Worm (Caenorhabditis elegans) whole organism, young adult: ENCODE measurements around the gene nac-3.
A peak's percentile ranks its signal among the peaks of the same experiment; 100 is the strongest.

Source experiments
- B0019.2 ChIP-seq: fragments of 200-800 bp; sonication (Bioruptor generic); conservative IDR thresholded peaks from 2 replicates; pipeline ENCODE4 v1.3.6; 2022; ENCODE audit warnings: missing genetic modification reagents, missing genetic modification characterization, missing compliant biosample characterization
- B0035.1 ChIP-seq: sonication (generic microtip); optimal IDR thresholded peaks from 2 replicates; lab custom pipeline; 2016; ENCODE audit warnings: missing genetic modification characterization, mild to moderate bottlenecking, missing compliant biosample characterization, missing genotype, missing genetic modification reagents
- B0336.3 ChIP-seq: fragments of 200-800 bp; sonication (Bioruptor generic); IDR thresholded peaks from 2 replicates; pipeline ENCODE4 v1.3.6; 2022; ENCODE audit warnings: missing genetic modification characterization, missing compliant biosample characterization
- C17E4.6 ChIP-seq: fragments of 200-800 bp; sonication (Bioruptor generic); IDR thresholded peaks from 2 replicates; pipeline ENCODE4 v1.3.6; 2022; ENCODE audit warnings: missing genetic modification reagents, missing genetic modification characterization, missing compliant biosample characterization
- D2030.7 ChIP-seq: fragments of 200-800 bp; sonication (Bioruptor generic); IDR thresholded peaks from 2 replicates; pipeline ENCODE4 v1.3.6; 2022; ENCODE audit warnings: missing genetic modification reagents, missing genetic modification characterization, missing compliant biosample characterization
- F33H1.4 ChIP-seq: fragments of 200-800 bp; sonication (Bioruptor generic); IDR thresholded peaks from 2 replicates; pipeline ENCODE4 v1.3.6; 2022; ENCODE audit warnings: missing genetic modification reagents, missing genetic modification characterization, missing compliant biosample characterization
- F49E8.2 ChIP-seq: sonication (generic microtip); optimal IDR thresholded peaks from 3 replicates; lab custom pipeline; 2017; ENCODE audit warnings: missing genetic modification characterization, mild to moderate bottlenecking, missing compliant biosample characterization, antibody characterized with exemption, moderate library complexity; ENCODE audit not compliant: insufficient read depth
- F55B11.4 ChIP-seq: sonication (generic microtip); optimal IDR thresholded peaks from 2 replicates; lab custom pipeline; 2016; ENCODE audit warnings: missing compliant biosample characterization, missing genetic modification characterization, borderline replicate concordance; ENCODE audit not compliant: insufficient read depth
- K12H6.12 ChIP-seq: fragments of 200-800 bp; sonication (Bioruptor generic); optimal IDR thresholded peaks from 2 replicates; lab custom pipeline; 2018; ENCODE audit warnings: mild to moderate bottlenecking, missing genetic modification characterization, missing compliant biosample characterization
- Y53F4B.3 ChIP-seq: fragments of 200-800 bp; sonication (Bioruptor generic); IDR thresholded peaks from 2 replicates; pipeline ENCODE4 v1.3.6; 2022; ENCODE audit warnings: missing genetic modification reagents, missing genetic modification characterization, missing compliant biosample characterization
- Y53G8AR.9 ChIP-seq: fragments of 200-800 bp; sonication (Bioruptor generic); conservative IDR thresholded peaks from 2 replicates; pipeline ENCODE4 v1.3.6; 2022; ENCODE audit warnings: missing genetic modification reagents, missing genetic modification characterization, missing compliant biosample characterization
- Y79H2A.3 ChIP-seq: fragments of 200-800 bp; sonication (Bioruptor generic); conservative IDR thresholded peaks from 2 replicates; pipeline ENCODE4 v1.3.6; 2022; ENCODE audit warnings: missing genetic modification reagents, missing genetic modification characterization, missing compliant biosample characterization
- Y95B8A.8 ChIP-seq: fragments of 200-800 bp; sonication (Bioruptor generic); IDR thresholded peaks from 2 replicates; pipeline ENCODE4 v1.3.6; 2022; ENCODE audit warnings: missing genetic modification reagents, missing genetic modification characterization, missing compliant biosample characterization
- ZK185.1 ChIP-seq: sonication (generic microtip); optimal IDR thresholded peaks from 2 replicates; lab custom pipeline; 2016; ENCODE audit warnings: mild to moderate bottlenecking, missing genetic modification characterization, missing compliant biosample characterization; ENCODE audit not compliant: poor library complexity, severe bottlenecking
- akir-1 ChIP-seq: fragments of 200-800 bp; sonication (Bioruptor generic); optimal IDR thresholded peaks from 2 replicates; lab custom pipeline; 2018; ENCODE audit warnings: mild to moderate bottlenecking, missing genetic modification characterization, moderate library complexity, missing compliant biosample characterization
- atf-7 ChIP-seq: sonication (generic microtip); optimal IDR thresholded peaks from 2 replicates; lab custom pipeline; 2017; ENCODE audit warnings: mild to moderate bottlenecking, missing genetic modification characterization, missing compliant biosample characterization
- attf-6 ChIP-seq: fragments of 200-800 bp; sonication (Bioruptor generic); IDR thresholded peaks from 2 replicates; pipeline ENCODE4 v1.3.6; 2022; ENCODE audit warnings: missing genetic modification reagents, missing genetic modification characterization, missing compliant biosample characterization
- bed-2 ChIP-seq: fragments of 200-800 bp; sonication (Bioruptor generic); IDR thresholded peaks from 2 replicates; pipeline ENCODE4 v1.3.6; 2022; ENCODE audit warnings: missing genetic modification reagents, missing genetic modification characterization, missing compliant biosample characterization
- ccch-3 ChIP-seq: fragments of 200-800 bp; sonication (Bioruptor generic); optimal IDR thresholded peaks from 2 replicates; lab custom pipeline; 2018; ENCODE audit warnings: mild to moderate bottlenecking, missing genetic modification characterization, missing compliant biosample characterization
- cebp-1 ChIP-seq, 2 experiments: fragments of 200-800 bp in 1 of 2; sonication (Bioruptor generic) in 1 of 2; sonication (generic microtip) in 1 of 2; IDR thresholded peaks in 1 of 2; optimal IDR thresholded peaks in 1 of 2; 2 replicates each; pipeline versions ENCODE4 v1.3.6 to Lab custom; 2017 to 2022; ENCODE audit warnings: missing compliant biosample characterization in 2 of 2, missing genetic modification characterization in 2 of 2, mild to moderate bottlenecking in 1 of 2, missing genetic modification reagents in 1 of 2, moderate library complexity in 1 of 2
- ceh-100 ChIP-seq: fragments of 200-800 bp; sonication (Bioruptor generic); IDR thresholded peaks from 2 replicates; pipeline ENCODE4 v1.3.6; 2022; ENCODE audit warnings: missing genetic modification reagents, missing genetic modification characterization, missing compliant biosample characterization
- ceh-58 ChIP-seq: fragments of 200-800 bp; sonication (Bioruptor generic); IDR thresholded peaks from 2 replicates; pipeline ENCODE4 v1.3.6; 2022; ENCODE audit warnings: missing genetic modification characterization, missing compliant biosample characterization
- die-1 ChIP-seq: sonication (generic microtip); optimal IDR thresholded peaks from 2 replicates; lab custom pipeline; 2016; ENCODE audit warnings: missing genotype, mild to moderate bottlenecking, missing genetic modification characterization, missing compliant biosample characterization
- dox-1 ChIP-seq: fragments of 200-800 bp; sonication (Bioruptor generic); IDR thresholded peaks from 2 replicates; pipeline ENCODE4 v1.3.6; 2022; ENCODE audit warnings: missing genetic modification reagents, missing genetic modification characterization, missing compliant biosample characterization
- egl-18 ChIP-seq: fragments of 200-800 bp; sonication (Bioruptor generic); IDR thresholded peaks from 2 replicates; pipeline ENCODE4 v1.3.6; 2022; ENCODE audit warnings: missing genetic modification reagents, missing genetic modification characterization, missing compliant biosample characterization
- egrh-3 ChIP-seq: fragments of 200-800 bp; sonication (Bioruptor generic); IDR thresholded peaks from 2 replicates; pipeline ENCODE4 v1.3.6; 2022; ENCODE audit warnings: missing genetic modification reagents, missing genetic modification characterization, missing compliant biosample characterization
- hlh-12 ChIP-seq: sonication (generic microtip); optimal IDR thresholded peaks from 2 replicates; lab custom pipeline; 2016; ENCODE audit warnings: missing genetic modification characterization, missing compliant biosample characterization
- hmg-20 ChIP-seq: fragments of 200-800 bp; sonication (Bioruptor generic); IDR thresholded peaks from 2 replicates; pipeline ENCODE4 v1.3.6; 2022; ENCODE audit warnings: missing genetic modification reagents, missing genetic modification characterization, missing compliant biosample characterization
- lir-1 ChIP-seq: fragments of 200-800 bp; sonication (Bioruptor generic); conservative IDR thresholded peaks from 2 replicates; pipeline ENCODE4 v1.3.6; 2022; ENCODE audit warnings: missing genetic modification reagents, missing genetic modification characterization, missing compliant biosample characterization
- lsy-27 ChIP-seq: sonication (generic microtip); optimal IDR thresholded peaks from 2 replicates; lab custom pipeline; 2017; ENCODE audit warnings: missing genetic modification characterization, mild to moderate bottlenecking, missing compliant biosample characterization, antibody characterized with exemption, missing genotype, borderline replicate concordance; ENCODE audit not compliant: insufficient read depth
- madf-10 ChIP-seq: sonication (generic microtip); optimal IDR thresholded peaks from 2 replicates; lab custom pipeline; 2016; ENCODE audit warnings: mild to moderate bottlenecking, missing genetic modification characterization, missing compliant biosample characterization
- mxl-1 ChIP-seq: sonication (generic microtip); optimal IDR thresholded peaks from 2 replicates; lab custom pipeline; 2016; ENCODE audit warnings: missing genetic modification characterization, missing compliant biosample characterization
- nhr-179 ChIP-seq: sonication (generic microtip); optimal IDR thresholded peaks from 2 replicates; lab custom pipeline; 2016; ENCODE audit warnings: mild to moderate bottlenecking, missing genetic modification characterization, missing compliant biosample characterization
- pha-4 ChIP-seq: fragments of 150-350 bp; sonication (generic microtip); optimal IDR thresholded peaks from 2 replicates; lab custom pipeline; 2014; ENCODE audit warnings: missing biosample characterization, missing genetic modification reagents, missing genetic modification characterization
- rec-8 ChIP-seq, 2 experiments: sonication (generic microtip); optimal IDR thresholded peaks; 2 replicates each; lab custom pipeline; 2016; ENCODE audit warnings: mild to moderate bottlenecking in 2 of 2, missing genetic modification characterization in 2 of 2, missing genetic modification reagents in 2 of 2, missing genotype in 2 of 2, missing biosample characterization in 1 of 2, missing compliant biosample characterization in 1 of 2, moderate library complexity in 1 of 2
- sea-2 ChIP-seq: fragments of 200-800 bp; sonication (Bioruptor generic); IDR thresholded peaks from 2 replicates; pipeline ENCODE4 v1.3.6; 2022; ENCODE audit warnings: missing genetic modification characterization, missing compliant biosample characterization
- snpc-1.3 ChIP-seq: sonication (generic microtip); optimal IDR thresholded peaks from 2 replicates; lab custom pipeline; 2017; ENCODE audit warnings: missing genetic modification characterization, mild to moderate bottlenecking, missing compliant biosample characterization, antibody characterized with exemption, moderate library complexity, missing genotype, missing genetic modification reagents; ENCODE audit not compliant: insufficient read depth
- snpc-3.4 ChIP-seq: sonication (generic microtip); optimal IDR thresholded peaks from 2 replicates; lab custom pipeline; 2017; ENCODE audit warnings: missing genetic modification characterization, mild to moderate bottlenecking, missing compliant biosample characterization, antibody characterized with exemption, moderate library complexity, missing genotype, missing genetic modification reagents
- tbx-9 ChIP-seq: sonication (generic microtip); optimal IDR thresholded peaks from 2 replicates; lab custom pipeline; 2016; ENCODE audit warnings: borderline replicate concordance, missing genetic modification characterization, inconsistent platforms, missing compliant biosample characterization
- tlf-1 ChIP-seq: fragments of 200-800 bp; sonication (Bioruptor generic); optimal IDR thresholded peaks from 2 replicates; lab custom pipeline; 2018; ENCODE audit warnings: mild to moderate bottlenecking, missing genetic modification characterization, missing compliant biosample characterization
- unc-130 ChIP-seq: sonication (generic microtip); optimal IDR thresholded peaks from 2 replicates; lab custom pipeline; 2016; ENCODE audit warnings: missing genetic modification reagents, missing genetic modification characterization, missing compliant biosample characterization
- unc-62 ChIP-seq: fragments of 150-350 bp; optimal IDR thresholded peaks from 2 replicates; lab custom pipeline; 2014; ENCODE audit warnings: missing biosample characterization, missing genetic modification reagents, missing genetic modification characterization
- ztf-3 ChIP-seq: fragments of 200-800 bp; sonication (Bioruptor generic); optimal IDR thresholded peaks from 2 replicates; lab custom pipeline; 2018; ENCODE audit warnings: mild to moderate bottlenecking, missing genetic modification characterization, missing compliant biosample characterization

nac-3 gene

ce11 chrIII:10181868-10182267 lies 29.3 kb downstream of the nac-3 start:
- TF ChIP-seq hmg-20 (GFP tag; lab: Robert Waterston, UW) (no peak), F33H1.4 (GFP tag; lab: Robert Waterston, UW) (no peak), snpc-1.3 (no peak), B0019.2 (no peak), C17E4.6 (GFP tag; lab: Robert Waterston, UW) (no peak), die-1 (tag; lab: Kevin White, UChicago) (no peak), egrh-3 (GFP tag; lab: Robert Waterston, UW) (no peak), hlh-12 (tag; lab: Kevin White, UChicago) (no peak), lsy-27 (tag; lab: Kevin White, UChicago) (no peak), Y53F4B.3 (GFP tag; lab: Robert Waterston, UW) (no peak), akir-1 (GFP tag; lab: Kevin White, UChicago) (no peak), madf-10 (no peak), tlf-1 (GFP tag; lab: Kevin White, UChicago) (no peak), sea-2 (GFP tag; lab: Robert Waterston, UW) (no peak), atf-7 (tag; lab: Kevin White, UChicago) (no peak), nhr-179 (tag; lab: Kevin White, UChicago) (no peak), K12H6.12 (no peak), unc-130 (GFP tag; lab: Kevin White, UChicago) (no peak), ccch-3 (GFP tag; lab: Kevin White, UChicago) (no peak), Y95B8A.8 (no peak)

ce11 chrIII:10186160-10186559 lies 33.6 kb downstream of the nac-3 start, which contains the start of gene unc-47:
TSS of gene unc-47 (minus strand) at chrIII:10186260.
- TF ChIP-seq F55B11.4 (tag; lab: Kevin White, UChicago) (no peak), Y79H2A.3 (GFP tag; lab: Robert Waterston, UW) (no peak), cebp-1 (GFP tag; IDR thresholded peaks at IDR 0.05; lab: Robert Waterston, UW) (no peak), cebp-1 (tag; optimal IDR thresholded peaks at IDR 0.05; lab: Kevin White, UChicago) (no peak), dox-1 (GFP tag; lab: Robert Waterston, UW) (no peak), Y53G8AR.9 (GFP tag; lab: Robert Waterston, UW) (no peak), B0336.3 (no peak), hlh-12 (tag; lab: Kevin White, UChicago) (no peak), lir-1 (GFP tag; lab: Robert Waterston, UW) (no peak), ZK185.1 (tag; lab: Kevin White, UChicago) (no peak), attf-6 (GFP tag; lab: Robert Waterston, UW) (no peak)
- TF ChIP-seq, all 124 proteins: peak for 0

- TF ChIP-seq F49E8.2 (tag; lab: Kevin White, UChicago) (no peak), K12H6.12 (peak; percentile 22)
Measured at ce11 chrIII:10187840-10188239, 35.2 kb downstream of the nac-3 start.

- TF ChIP-seq cebp-1 (GFP tag; IDR thresholded peaks at IDR 0.05; lab: Robert Waterston, UW) (no peak), cebp-1 (tag; optimal IDR thresholded peaks at IDR 0.05; lab: Kevin White, UChicago) (no peak), egl-18 (no peak), ceh-58 (GFP tag; lab: Robert Waterston, UW) (no peak), B0035.1 (no peak), D2030.7 (no peak), ceh-100 (no peak), pha-4 (tag; lab: Kevin White, UChicago) (no peak), snpc-3.4 (tag; lab: Kevin White, UChicago) (no peak), mxl-1 (no peak), sea-2 (GFP tag; lab: Robert Waterston, UW) (no peak), ztf-3 (GFP tag; lab: Kevin White, UChicago) (no peak), unc-62 (GFP tag; lab: Kevin White, UChicago) (no peak), tbx-9 (no peak), bed-2 (GFP tag; lab: Robert Waterston, UW) (no peak), rec-8 (tag; optimal IDR thresholded peaks at IDR 0.05; lab: Kevin White, UChicago) (no peak)
Measured at ce11 chrIII:10188912-10189311, 36.3 kb downstream of the nac-3 start, which contains the start of gene epac-1. TSS of gene epac-1 (plus strand) at chrIII:10189212.
